Fruit fly (Drosophila melanogaster) whole organism, prepupa: ENCODE data around the gene CG5071.

Source experiments
- Blimp-1 ChIP-seq: fragments of 200-800 bp; sonication (Bioruptor generic); optimal IDR thresholded peaks from 3 replicates; lab custom pipeline; 2017; ENCODE audit warnings: missing biosample characterization, missing genetic modification characterization, mild to moderate bottlenecking, moderate library complexity, missing genetic modification reagents
- CG4318 ChIP-seq: fragments of 200-800 bp; sonication (Bioruptor generic); optimal IDR thresholded peaks from 3 replicates; lab custom pipeline; 2017; ENCODE audit warnings: missing biosample characterization, mild to moderate bottlenecking, missing genetic modification characterization
- CG7368 ChIP-seq: fragments of 200-800 bp; sonication (Bioruptor generic); optimal IDR thresholded peaks from 3 replicates; lab custom pipeline; 2016; ENCODE audit warnings: missing biosample characterization, missing genetic modification characterization
- Ets21C ChIP-seq: fragments of 200-800 bp; sonication (Bioruptor generic); optimal IDR thresholded peaks from 3 replicates; lab custom pipeline; 2016; ENCODE audit warnings: missing biosample characterization, missing genetic modification characterization
- OdsH ChIP-seq: fragments of 200-800 bp; sonication (Bioruptor generic); optimal IDR thresholded peaks from 3 replicates; lab custom pipeline; 2016; ENCODE audit warnings: missing biosample characterization, missing genetic modification characterization
- Sox102F ChIP-seq: fragments of 200-800 bp; sonication (Bioruptor generic); optimal IDR thresholded peaks from 2 replicates; lab custom pipeline; 2016; ENCODE audit warnings: missing biosample characterization, mild to moderate bottlenecking, missing genetic modification characterization
- pdm3 ChIP-seq: fragments of 200-800 bp; sonication (Bioruptor generic); optimal IDR thresholded peaks from 3 replicates; lab custom pipeline; 2016; ENCODE audit warnings: missing biosample characterization, missing genetic modification characterization

- TF ChIP-seq Ets21C (GFP tag; lab: Kevin White, UChicago) (no peak), Blimp-1 (GFP tag; lab: Kevin White, UChicago) (no peak), CG4318 (GFP tag; lab: Kevin White, UChicago) (no peak), Sox102F (GFP tag; lab: Kevin White, UChicago) (no peak), pdm3 (GFP tag; lab: Kevin White, UChicago) (no peak), CG7368 (no peak), OdsH (GFP tag; lab: Kevin White, UChicago) (no peak)
Measured at dm6 chr3R:25648258-25648606, 30.0 kb downstream of the CG5071 start.
